Worm (Caenorhabditis elegans): ENCODE measurements around the gene F16G10.6.

F16G10.6 gene

DNA sequence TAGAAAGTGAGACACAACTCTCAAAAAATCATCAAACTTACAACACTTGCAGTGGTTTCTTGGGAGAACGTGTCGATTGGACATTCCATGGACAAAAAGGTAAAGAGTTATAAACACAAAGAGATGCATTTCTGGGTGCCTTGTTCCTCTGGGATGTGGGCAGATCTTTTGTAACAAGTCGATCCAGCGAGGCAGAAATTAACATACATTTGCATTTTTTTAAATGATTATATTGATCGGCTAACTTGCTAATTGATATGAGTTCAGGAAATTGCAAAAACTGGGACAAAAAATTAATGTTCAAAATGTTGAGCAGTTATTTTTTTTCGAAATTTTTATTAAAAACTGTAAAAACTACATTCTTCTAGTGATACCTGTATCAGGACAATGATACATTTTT, at the start of gene F16G10.6:
Gene F16G10.6 (minus strand): TSS at position 101 of the 400 bp plus-strand sequence.
- TF ChIP-seq ceh-13 (GFP tag; optimal IDR thresholded peaks at IDR 0.05), result no peak
- no peak for TF ChIP-seq ets-7 (tag; optimal IDR thresholded peaks at IDR 0.05)
- TF ChIP-seq tra-4 (tag; optimal IDR thresholded peaks at IDR 0.05), result no peak
- no peak for TF ChIP-seq tbx-11 (GFP tag; IDR thresholded peaks at IDR 0.05)
- TF ChIP-seq flt-1 (GFP tag; IDR thresholded peaks at IDR 0.05), result no peak
- no peak for TF ChIP-seq pes-1 (GFP tag; IDR thresholded peaks at IDR 0.05)
- TF ChIP-seq tbx-37 (GFP tag; conservative IDR thresholded peaks at IDR 0.05), result no peak
- no peak for TF ChIP-seq hmg-4 (GFP tag; optimal IDR thresholded peaks at IDR 0.05)
- TF ChIP-seq aly-1 (tag; optimal IDR thresholded peaks at IDR 0.05), result no peak
- no peak for TF ChIP-seq scrt-1 (GFP tag; IDR thresholded peaks at IDR 0.05)

DNA sequence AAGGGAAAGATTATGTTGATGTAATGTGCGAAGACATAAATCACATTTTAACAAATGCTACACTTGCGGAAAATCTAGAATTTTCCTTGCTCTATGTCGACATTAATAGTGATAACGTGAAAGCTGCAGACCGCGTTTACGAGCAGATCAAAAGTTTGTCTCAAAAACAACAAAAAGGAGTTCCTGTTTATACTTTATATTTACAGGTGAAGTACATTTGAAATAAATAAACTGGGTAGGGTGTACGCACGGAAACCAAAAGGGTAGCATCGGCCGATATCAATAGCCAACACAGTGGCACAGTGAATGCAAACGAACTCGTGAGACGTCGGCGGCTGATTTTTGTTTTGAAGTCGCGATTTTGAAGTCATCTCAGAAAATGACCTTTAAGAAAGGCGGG, 44.8 kb upstream of the F16G10.6 start:
- TF ChIP-seq flt-1 (GFP tag; IDR thresholded peaks at IDR 0.05) (no peak), ceh-36 (tag; optimal IDR thresholded peaks at IDR 0.05) (no peak), sea-1 (GFP tag; conservative IDR thresholded peaks at IDR 0.05) (no peak), pes-1 (GFP tag; IDR thresholded peaks at IDR 0.05) (no peak), F13C5.2 (tag; optimal IDR thresholded peaks at IDR 0.05) (no peak), ceh-13 (GFP tag; optimal IDR thresholded peaks at IDR 0.05) (no peak), scrt-1 (GFP tag; IDR thresholded peaks at IDR 0.05) (no peak), hmbx-1 (tag; optimal IDR thresholded peaks at IDR 0.05) (no peak), ets-7 (tag; optimal IDR thresholded peaks at IDR 0.05) (no peak), hnd-1 (tag; optimal IDR thresholded peaks at IDR 0.05) (no peak), tbx-37 (GFP tag; conservative IDR thresholded peaks at IDR 0.05) (no peak), hmg-4 (GFP tag; optimal IDR thresholded peaks at IDR 0.05) (no peak), B0310.2 (tag; optimal IDR thresholded peaks at IDR 0.05) (no peak), aly-1 (tag; optimal IDR thresholded peaks at IDR 0.05) (no peak)

DNA sequence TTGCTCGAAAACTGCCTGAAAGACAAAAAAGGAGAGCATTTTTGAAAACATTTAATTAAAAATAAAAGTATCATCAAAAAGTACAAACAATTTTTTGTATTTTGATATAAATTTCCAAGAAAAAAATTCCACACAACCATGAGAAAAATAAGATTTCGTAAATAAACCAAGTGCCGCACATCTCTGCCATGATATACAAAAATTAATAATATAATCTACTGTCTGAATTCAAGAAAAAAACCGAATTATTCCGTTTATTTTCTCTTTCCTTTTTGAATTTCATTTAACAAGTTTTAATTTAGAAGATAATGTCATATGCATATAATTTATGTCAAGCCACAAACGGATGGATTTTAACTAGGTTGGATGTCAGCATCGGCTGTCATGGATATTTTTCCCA, 44.3 kb upstream of the F16G10.6 start, which contains the start of gene F42G2.2:
Gene F42G2.2 (plus strand): TSS at position 301 of the 400 bp plus-strand sequence.
- TF ChIP-seq tra-4 (tag; optimal IDR thresholded peaks at IDR 0.05) (no peak), ama-1 (optimal IDR thresholded peaks at IDR 0.05) (no peak), hnd-1 (tag; optimal IDR thresholded peaks at IDR 0.05) (no peak), tbx-11 (GFP tag; IDR thresholded peaks at IDR 0.05) (no peak), ceh-13 (GFP tag; optimal IDR thresholded peaks at IDR 0.05) (no peak)

DNA sequence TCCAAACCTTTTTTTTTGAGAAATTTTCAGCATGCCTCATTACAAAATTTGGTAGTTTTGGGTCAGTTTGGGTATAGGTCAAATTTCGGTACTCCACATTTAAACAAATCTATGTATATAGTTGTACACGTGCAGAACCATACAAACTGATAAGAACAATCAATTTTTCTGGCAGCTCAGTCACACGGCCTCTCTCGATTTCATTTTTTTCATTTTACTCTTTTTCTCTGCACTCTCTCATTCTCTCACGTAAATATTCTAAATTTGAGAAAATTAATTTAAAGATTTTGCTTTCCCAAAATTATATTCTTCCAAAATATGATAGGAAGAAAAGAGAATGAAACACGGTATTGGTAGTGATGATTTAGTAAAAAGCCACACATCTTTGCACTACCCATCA, 43.5 kb upstream of the F16G10.6 start:
- no peak for TF ChIP-seq sea-1 (GFP tag; conservative IDR thresholded peaks at IDR 0.05)
- TF ChIP-seq F13C5.2 (tag; optimal IDR thresholded peaks at IDR 0.05), result no peak
- TF ChIP-seq ets-7 (tag; optimal IDR thresholded peaks at IDR 0.05), result no peak
- no peak for TF ChIP-seq scrt-1 (GFP tag; IDR thresholded peaks at IDR 0.05)
- TF ChIP-seq tbx-37 (GFP tag; conservative IDR thresholded peaks at IDR 0.05), result no peak
- TF ChIP-seq hmbx-1 (tag; optimal IDR thresholded peaks at IDR 0.05), result no peak
- TF ChIP-seq tbx-11 (GFP tag; IDR thresholded peaks at IDR 0.05), result no peak
- no peak for TF ChIP-seq aly-1 (tag; optimal IDR thresholded peaks at IDR 0.05)
- no peak for TF ChIP-seq flt-1 (GFP tag; IDR thresholded peaks at IDR 0.05)
- no peak for TF ChIP-seq hmg-4 (GFP tag; optimal IDR thresholded peaks at IDR 0.05)
- TF ChIP-seq ceh-13 (GFP tag; optimal IDR thresholded peaks at IDR 0.05), result no peak
- no peak for TF ChIP-seq pes-1 (GFP tag; IDR thresholded peaks at IDR 0.05)
- no peak for TF ChIP-seq B0310.2 (tag; optimal IDR thresholded peaks at IDR 0.05)
- no peak for TF ChIP-seq hnd-1 (tag; optimal IDR thresholded peaks at IDR 0.05)
- no peak for TF ChIP-seq tra-4 (tag; optimal IDR thresholded peaks at IDR 0.05)
- TF ChIP-seq ama-1 (optimal IDR thresholded peaks at IDR 0.05), result no peak

DNA sequence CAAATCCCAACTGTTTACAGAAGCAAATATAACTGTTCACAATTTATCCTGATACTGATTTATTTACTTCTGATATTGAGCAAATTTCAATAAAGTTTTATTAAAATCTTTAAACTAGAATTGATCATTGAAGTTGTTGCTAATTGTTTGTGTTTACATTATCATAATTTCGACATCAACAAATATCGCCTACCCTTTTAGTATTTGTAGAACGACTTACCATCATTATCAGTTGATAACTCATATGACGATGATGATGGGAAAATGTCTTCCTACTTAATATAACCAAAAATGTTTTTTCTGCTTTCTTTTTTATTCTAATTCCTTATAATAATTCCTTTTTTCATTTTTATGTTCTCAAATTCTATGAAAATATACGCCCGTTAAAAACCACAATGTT, 43.0 kb upstream of the F16G10.6 start:
- TF ChIP-seq pes-1 (GFP tag; IDR thresholded peaks at IDR 0.05), result no peak
- TF ChIP-seq scrt-1 (GFP tag; IDR thresholded peaks at IDR 0.05), result no peak
- TF ChIP-seq hnd-1 (tag; optimal IDR thresholded peaks at IDR 0.05), result no peak
- no peak for TF ChIP-seq tbx-11 (GFP tag; IDR thresholded peaks at IDR 0.05)
- no peak for TF ChIP-seq ceh-36 (tag; optimal IDR thresholded peaks at IDR 0.05)
- no peak for TF ChIP-seq sea-1 (GFP tag; conservative IDR thresholded peaks at IDR 0.05)
- TF ChIP-seq hmbx-1 (tag; optimal IDR thresholded peaks at IDR 0.05), result no peak
- no peak for TF ChIP-seq tbx-37 (GFP tag; conservative IDR thresholded peaks at IDR 0.05)
- TF ChIP-seq ama-1 (optimal IDR thresholded peaks at IDR 0.05), result no peak
- no peak for TF ChIP-seq tra-4 (tag; optimal IDR thresholded peaks at IDR 0.05)
- no peak for TF ChIP-seq ets-7 (tag; optimal IDR thresholded peaks at IDR 0.05)
- TF ChIP-seq flt-1 (GFP tag; IDR thresholded peaks at IDR 0.05), result no peak
- no peak for TF ChIP-seq aly-1 (tag; optimal IDR thresholded peaks at IDR 0.05)
- TF ChIP-seq B0310.2 (tag; optimal IDR thresholded peaks at IDR 0.05), result no peak
- no peak for TF ChIP-seq ceh-13 (GFP tag; optimal IDR thresholded peaks at IDR 0.05)
- TF ChIP-seq hmg-4 (GFP tag; optimal IDR thresholded peaks at IDR 0.05), result no peak
- no peak for TF ChIP-seq F13C5.2 (tag; optimal IDR thresholded peaks at IDR 0.05)

DNA sequence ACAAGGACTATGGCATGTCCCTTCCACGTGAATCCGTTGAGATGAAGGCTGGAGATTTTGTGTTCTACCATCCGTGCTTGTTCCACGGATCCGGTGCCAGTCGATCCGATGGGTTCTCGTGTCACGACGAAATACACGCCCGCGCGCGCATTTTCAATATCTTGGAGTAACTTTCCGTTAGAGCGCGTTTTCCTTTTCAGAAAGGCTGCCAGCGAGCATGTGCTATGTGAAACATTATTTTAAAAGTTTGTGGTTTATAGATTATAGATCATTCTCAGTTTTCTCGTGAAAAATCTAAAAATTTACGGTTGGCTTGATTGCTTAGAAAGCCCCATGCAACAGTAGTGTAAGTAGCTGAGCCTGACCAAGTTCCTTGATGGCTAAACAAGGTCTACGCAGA, 41.2 kb upstream of the F16G10.6 start, which contains the start of gene fbxc-20:
Gene fbxc-20 (plus strand): TSS at position 301 of the 400 bp plus-strand sequence.
- no peak for TF ChIP-seq F13C5.2 (tag; optimal IDR thresholded peaks at IDR 0.05)
- TF ChIP-seq ceh-36 (tag; optimal IDR thresholded peaks at IDR 0.05), result no peak
- no peak for TF ChIP-seq scrt-1 (GFP tag; IDR thresholded peaks at IDR 0.05)
- TF ChIP-seq tbx-11 (GFP tag; IDR thresholded peaks at IDR 0.05), result no peak
- no peak for TF ChIP-seq tra-4 (tag; optimal IDR thresholded peaks at IDR 0.05)
- TF ChIP-seq hnd-1 (tag; optimal IDR thresholded peaks at IDR 0.05), result no peak
- TF ChIP-seq flt-1 (GFP tag; IDR thresholded peaks at IDR 0.05), result no peak
- TF ChIP-seq B0310.2 (tag; optimal IDR thresholded peaks at IDR 0.05), result no peak
- no peak for TF ChIP-seq ets-7 (tag; optimal IDR thresholded peaks at IDR 0.05)
- TF ChIP-seq hmbx-1 (tag; optimal IDR thresholded peaks at IDR 0.05), result no peak
- TF ChIP-seq aly-1 (tag; optimal IDR thresholded peaks at IDR 0.05), result no peak
- no peak for TF ChIP-seq sea-1 (GFP tag; conservative IDR thresholded peaks at IDR 0.05)
- TF ChIP-seq ceh-13 (GFP tag; optimal IDR thresholded peaks at IDR 0.05), result no peak
- no peak for TF ChIP-seq hmg-4 (GFP tag; optimal IDR thresholded peaks at IDR 0.05)
- no peak for TF ChIP-seq tbx-37 (GFP tag; conservative IDR thresholded peaks at IDR 0.05)

DNA sequence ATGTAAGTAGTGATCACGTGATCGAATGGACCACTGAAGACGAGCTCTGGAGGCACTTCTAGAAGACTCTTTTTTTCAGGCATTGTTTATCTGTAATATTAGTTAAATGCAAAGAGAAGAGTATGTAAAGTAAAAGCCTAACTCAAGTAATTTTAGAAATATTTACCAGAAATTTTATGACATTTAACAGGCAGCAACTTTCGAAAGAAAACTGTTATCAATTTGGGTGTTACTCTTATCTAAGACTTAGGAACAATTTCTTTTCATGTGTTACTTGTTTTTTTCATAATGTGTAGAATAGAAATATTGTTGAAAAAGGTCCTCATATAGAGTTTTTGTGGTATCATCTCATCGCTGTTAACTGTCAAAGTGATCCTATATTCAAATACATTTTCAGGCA, 40.2 kb upstream of the F16G10.6 start, which contains the start of the genes F42G2.5 and F42G2.7:
Gene F42G2.5 (minus strand): TSS at position 101 of the 400 bp plus-strand sequence.
Gene F42G2.7 (plus strand): TSS at position 270 of the 400 bp plus-strand sequence.
- TF ChIP-seq ama-1 (optimal IDR thresholded peaks at IDR 0.05) (no peak), sea-1 (GFP tag; conservative IDR thresholded peaks at IDR 0.05) (no peak), tbx-11 (GFP tag; IDR thresholded peaks at IDR 0.05) (no peak), ets-7 (tag; optimal IDR thresholded peaks at IDR 0.05) (no peak), aly-1 (tag; optimal IDR thresholded peaks at IDR 0.05) (no peak), scrt-1 (GFP tag; IDR thresholded peaks at IDR 0.05) (no peak), F13C5.2 (tag; optimal IDR thresholded peaks at IDR 0.05) (no peak), flt-1 (GFP tag; IDR thresholded peaks at IDR 0.05) (no peak), hnd-1 (tag; optimal IDR thresholded peaks at IDR 0.05) (no peak), B0310.2 (tag; optimal IDR thresholded peaks at IDR 0.05) (no peak), hmbx-1 (tag; optimal IDR thresholded peaks at IDR 0.05) (no peak), pes-1 (GFP tag; IDR thresholded peaks at IDR 0.05) (no peak), ceh-36 (tag; optimal IDR thresholded peaks at IDR 0.05) (no peak)

Measured in whole organism, early embryonic.